Worm (Caenorhabditis elegans) whole organism, L1 larva: ENCODE measurements around the gene pqm-1.

Source experiments
- C04F5.9 ChIP-seq: sonication (generic microtip); optimal IDR thresholded peaks from 2 replicates; lab custom pipeline; 2016; ENCODE audit warnings: missing genetic modification characterization, missing compliant biosample characterization
- C16A3.4 ChIP-seq: fragments of 150-350 bp; optimal IDR thresholded peaks from 2 replicates; lab custom pipeline; 2014; ENCODE audit warnings: missing biosample characterization, missing genetic modification characterization
- F16B12.6 ChIP-seq: fragments of 150-350 bp; optimal IDR thresholded peaks from 2 replicates; lab custom pipeline; 2014; ENCODE audit warnings: missing biosample characterization, missing genetic modification characterization
- aha-1 ChIP-seq: fragments of 150-350 bp; optimal IDR thresholded peaks from 2 replicates; lab custom pipeline; 2014; ENCODE audit warnings: missing biosample characterization, missing genetic modification characterization
- alr-1 ChIP-seq: fragments of 200-800 bp; sonication (Bioruptor generic); optimal IDR thresholded peaks from 2 replicates; lab custom pipeline; 2018; ENCODE audit warnings: borderline replicate concordance, mild to moderate bottlenecking, missing genetic modification characterization, missing compliant biosample characterization
- aly-2 ChIP-seq: fragments of 150-350 bp; optimal IDR thresholded peaks from 2 replicates; lab custom pipeline; 2014; ENCODE audit warnings: missing biosample characterization, missing genetic modification characterization
- ama-1 ChIP-seq: fragments of 150-350 bp; optimal IDR thresholded peaks from 2 replicates; lab custom pipeline; 2014
- blmp-1 ChIP-seq: fragments of 150-350 bp; optimal IDR thresholded peaks from 2 replicates; lab custom pipeline; 2014; ENCODE audit warnings: missing biosample characterization, missing genetic modification characterization
- ceh-8 ChIP-seq: fragments of 200-800 bp; sonication (Bioruptor generic); optimal IDR thresholded peaks from 2 replicates; lab custom pipeline; 2018; ENCODE audit warnings: mild to moderate bottlenecking, missing genetic modification characterization, moderate library complexity, missing compliant biosample characterization
- dpl-1 ChIP-seq, 3 experiments: fragments of 150-350 bp in 2 of 3; sonication (generic microtip) in 1 of 3; optimal IDR thresholded peaks; 2 replicates each; lab custom pipeline; 2014 to 2017; ENCODE audit warnings: missing biosample characterization in 3 of 3, missing genetic modification characterization in 3 of 3, missing genetic modification reagents in 3 of 3
- dsc-1 ChIP-seq: sonication (generic microtip); optimal IDR thresholded peaks from 2 replicates; lab custom pipeline; 2016; ENCODE audit warnings: mild to moderate bottlenecking, missing genetic modification characterization, missing compliant biosample characterization
- efl-3 ChIP-seq: fragments of 200-800 bp; sonication (Bioruptor generic); optimal IDR thresholded peaks from 2 replicates; lab custom pipeline; 2018; ENCODE audit warnings: mild to moderate bottlenecking, missing genetic modification characterization, missing compliant biosample characterization
- egl-27 ChIP-seq, 2 experiments: fragments of 150-350 bp in 1 of 2; sonication (generic microtip); optimal IDR thresholded peaks; 3 replicates each; lab custom pipeline; 2017 to 2018; ENCODE audit warnings: missing biosample characterization in 2 of 2, missing genetic modification characterization in 2 of 2, missing genetic modification reagents in 2 of 2
- elt-3 ChIP-seq, 6 experiments: fragments of 150-350 bp in 1 of 6; sonication (generic microtip); optimal IDR thresholded peaks; 2 replicates each; lab custom pipeline; 2017 to 2018; ENCODE audit warnings: missing biosample characterization in 6 of 6, missing genetic modification characterization in 6 of 6, inconsistent platforms in 1 of 6
- fkh-4 ChIP-seq: sonication (generic microtip); optimal IDR thresholded peaks from 2 replicates; lab custom pipeline; 2016; ENCODE audit warnings: missing compliant biosample characterization, missing genetic modification characterization, borderline replicate concordance
- fkh-8 ChIP-seq: sonication (generic microtip); optimal IDR thresholded peaks from 2 replicates; lab custom pipeline; 2016; ENCODE audit warnings: mild to moderate bottlenecking, missing genetic modification characterization, missing compliant biosample characterization
- grh-1 ChIP-seq: fragments of 200-800 bp; sonication (Bioruptor generic); IDR thresholded peaks from 2 replicates; pipeline ENCODE4 v1.3.6; 2022; ENCODE audit warnings: missing genetic modification reagents, missing genetic modification characterization, missing compliant biosample characterization
- hpl-2 ChIP-seq: fragments of 150-350 bp; optimal IDR thresholded peaks from 2 replicates; lab custom pipeline; 2014; ENCODE audit warnings: missing biosample characterization, missing genetic modification reagents, missing genetic modification characterization
- irx-1 ChIP-seq: sonication (generic microtip); optimal IDR thresholded peaks from 2 replicates; lab custom pipeline; 2016; ENCODE audit warnings: missing genetic modification characterization, missing compliant biosample characterization
- isw-1 ChIP-seq: fragments of 200-800 bp; sonication (Bioruptor generic); IDR thresholded peaks from 2 replicates; pipeline ENCODE4 v1.3.6; 2022; ENCODE audit warnings: missing genetic modification characterization, missing compliant biosample characterization
- jun-1 ChIP-seq: fragments of 150-350 bp; optimal IDR thresholded peaks from 2 replicates; lab custom pipeline; 2014; ENCODE audit warnings: missing biosample characterization, missing genetic modification reagents, missing genetic modification characterization
- lin-15B ChIP-seq: fragments of 150-350 bp; sonication (generic microtip); optimal IDR thresholded peaks from 3 replicates; lab custom pipeline; 2014; ENCODE audit warnings: missing biosample characterization, missing genetic modification characterization
- lin-35 ChIP-seq, 2 experiments: fragments of 150-350 bp; optimal IDR thresholded peaks; 2 replicates each; lab custom pipeline; 2014; ENCODE audit warnings: missing biosample characterization in 2 of 2, missing genetic modification characterization in 2 of 2, missing genetic modification reagents in 2 of 2
- lin-39 ChIP-seq: fragments of 150-350 bp; optimal IDR thresholded peaks from 2 replicates; lab custom pipeline; 2014; ENCODE audit warnings: missing biosample characterization, missing genetic modification reagents, missing genetic modification characterization
- lsy-2 ChIP-seq, 2 experiments: fragments of 150-350 bp; optimal IDR thresholded peaks; 2 replicates each; lab custom pipeline; 2014; ENCODE audit warnings: missing biosample characterization in 2 of 2, missing genetic modification characterization in 2 of 2
- nhr-11 ChIP-seq: fragments of 150-350 bp; optimal IDR thresholded peaks from 2 replicates; lab custom pipeline; 2014; ENCODE audit warnings: missing biosample characterization, missing genetic modification characterization
- nhr-19 ChIP-seq: fragments of 200-800 bp; sonication (Bioruptor generic); conservative IDR thresholded peaks from 2 replicates; pipeline ENCODE4 v1.3.6; 2022; ENCODE audit warnings: missing genetic modification characterization, missing compliant biosample characterization
- nhr-20 ChIP-seq: sonication (generic microtip); optimal IDR thresholded peaks from 2 replicates; lab custom pipeline; 2016; ENCODE audit warnings: mild to moderate bottlenecking, missing genetic modification characterization, missing compliant biosample characterization
- nhr-237 ChIP-seq: fragments of 150-350 bp; optimal IDR thresholded peaks from 2 replicates; lab custom pipeline; 2014; ENCODE audit warnings: missing biosample characterization, missing genetic modification characterization
- nhr-28 ChIP-seq: fragments of 150-350 bp; optimal IDR thresholded peaks from 2 replicates; lab custom pipeline; 2014; ENCODE audit warnings: missing biosample characterization, missing genetic modification characterization
- nhr-76 ChIP-seq: sonication (generic microtip); optimal IDR thresholded peaks from 2 replicates; lab custom pipeline; 2017; ENCODE audit warnings: missing biosample characterization, missing genetic modification characterization
- nhr-84 ChIP-seq: sonication (generic microtip); optimal IDR thresholded peaks from 2 replicates; lab custom pipeline; 2017; ENCODE audit warnings: missing biosample characterization, missing genetic modification characterization
- nhr-85 ChIP-seq: sonication (generic microtip); peaks from one replicate; lab custom pipeline; 2016; ENCODE audit warnings: missing genetic modification characterization, inconsistent platforms, missing compliant biosample characterization
- nhr-90 ChIP-seq: sonication (generic microtip); optimal IDR thresholded peaks from 2 replicates; lab custom pipeline; 2016; ENCODE audit warnings: mild to moderate bottlenecking, missing genetic modification characterization, missing compliant biosample characterization; ENCODE audit not compliant: poor library complexity
- pax-3 ChIP-seq: fragments of 200-800 bp; sonication (Bioruptor generic); optimal IDR thresholded peaks from 2 replicates; lab custom pipeline; 2018; ENCODE audit warnings: mild to moderate bottlenecking, missing genetic modification characterization, moderate library complexity, missing compliant biosample characterization
- snpc-4 ChIP-seq: fragments of 150-350 bp; optimal IDR thresholded peaks from 2 replicates; lab custom pipeline; 2014; ENCODE audit warnings: missing biosample characterization, missing genetic modification characterization
- sox-4 ChIP-seq: sonication (generic microtip); optimal IDR thresholded peaks from 2 replicates; lab custom pipeline; 2016; ENCODE audit warnings: missing genetic modification characterization, missing compliant biosample characterization
- sup-37 ChIP-seq: fragments of 200-800 bp; sonication (Bioruptor generic); optimal IDR thresholded peaks from 2 replicates; lab custom pipeline; 2018; ENCODE audit warnings: mild to moderate bottlenecking, missing genetic modification characterization, missing compliant biosample characterization
- tbx-2 ChIP-seq: sonication (generic microtip); optimal IDR thresholded peaks from 2 replicates; lab custom pipeline; 2016; ENCODE audit warnings: missing genetic modification characterization, missing compliant biosample characterization
- tlp-1 ChIP-seq: fragments of 150-350 bp; optimal IDR thresholded peaks from 2 replicates; lab custom pipeline; 2014; ENCODE audit warnings: missing biosample characterization, missing genetic modification characterization
- unc-130 ChIP-seq: fragments of 150-350 bp; optimal IDR thresholded peaks from 2 replicates; lab custom pipeline; 2017; ENCODE audit warnings: missing biosample characterization, missing genetic modification characterization, inconsistent platforms
- vab-15 ChIP-seq: sonication (generic microtip); optimal IDR thresholded peaks from 2 replicates; lab custom pipeline; 2017; ENCODE audit warnings: missing genotype, mild to moderate bottlenecking, missing genetic modification characterization, missing compliant biosample characterization
- zip-4 ChIP-seq: fragments of 200-800 bp; sonication (Bioruptor generic); optimal IDR thresholded peaks from 2 replicates; lab custom pipeline; 2018; ENCODE audit warnings: mild to moderate bottlenecking, missing genetic modification characterization, moderate library complexity, missing compliant biosample characterization
- ztf-11 ChIP-seq, 2 experiments: sonication (generic microtip); optimal IDR thresholded peaks; 2 replicates each; lab custom pipeline; 2016 to 2017; ENCODE audit warnings: missing genetic modification characterization in 2 of 2, missing biosample characterization in 1 of 2, missing compliant biosample characterization in 1 of 2

The pqm-1 gene

ce11 chrII:11111107-11111506 is 41.3 kb downstream of the pqm-1 start, which contains the start of gene glb-4 (continued):
- TF ChIP-seq nhr-11 (tag; lab: Kevin White, UChicago) (no peak), zip-4 (GFP tag; lab: Kevin White, UChicago) (no peak)

ce11 chrII:11110419-11110818 is 42.0 kb downstream of the pqm-1 start:
- no peak for TF ChIP-seq ztf-11 (tag; optimal IDR thresholded peaks at IDR 0.05; lab: Kevin White, UChicago)
- TF ChIP-seq egl-27 (tag; optimal IDR thresholded peaks at IDR 0.05; lab: Kevin White, UChicago) = no peak
- TF ChIP-seq jun-1 (tag; lab: Kevin White, UChicago) = no peak
- no peak for TF ChIP-seq lsy-2 (tag; optimal IDR thresholded peaks at IDR 0.05; lab: Kevin White, UChicago)
- TF ChIP-seq snpc-4 (tag; lab: Kevin White, UChicago) = no peak
- no peak for TF ChIP-seq lin-15B (tag; lab: Kevin White, UChicago)
- TF ChIP-seq dsc-1 (tag; lab: Kevin White, UChicago) = no peak
- no peak for TF ChIP-seq F16B12.6 (tag; lab: Kevin White, UChicago)
- no peak for TF ChIP-seq ceh-8 (GFP tag; lab: Kevin White, UChicago)
- no peak for TF ChIP-seq nhr-20
- no peak for TF ChIP-seq C16A3.4 (tag; lab: Kevin White, UChicago)
- no peak for TF ChIP-seq aly-2 (tag; lab: Kevin White, UChicago)
- TF ChIP-seq nhr-84 (tag; lab: Kevin White, UChicago) = no peak
- no peak for TF ChIP-seq fkh-4 (tag; lab: Kevin White, UChicago)
- TF ChIP-seq unc-130 (tag; lab: Kevin White, UChicago) = no peak
- no peak for TF ChIP-seq irx-1 (tag; lab: Kevin White, UChicago)
- TF ChIP-seq nhr-28 (tag; lab: Kevin White, UChicago) = no peak
- no peak for TF ChIP-seq tlp-1 (tag; lab: Kevin White, UChicago)

- TF ChIP-seq ceh-8 (GFP tag; lab: Kevin White, UChicago) (no peak), aha-1 (no peak), C04F5.9 (tag; lab: Kevin White, UChicago) (no peak), nhr-90 (tag; lab: Kevin White, UChicago) (no peak), ama-1 (lab: Kevin White, UChicago) (no peak), grh-1 (GFP tag; lab: Robert Waterston, UW) (no peak)
These were observed 44.6 kb downstream of the pqm-1 start, which contains the start of gene apc-17 for ce11 chrII:11107828-11108227. apc-17 (plus strand) TSS chrII:11108128.

ce11 chrII:11105981-11106711 is 46.2 kb downstream of the pqm-1 start, which contains the start of gene nasp-1:
nasp-1 (plus strand) TSS chrII:11106612.
- TF ChIP-seq efl-3 (no peak), nhr-76 (tag; lab: Kevin White, UChicago) (no peak), nhr-20 (no peak), irx-1 (tag; lab: Kevin White, UChicago) (no peak), tlp-1 (tag; lab: Kevin White, UChicago) (no peak), nhr-237 (tag; lab: Kevin White, UChicago) (no peak), nhr-85 (tag; lab: Kevin White, UChicago) (peak; percentile 47), F16B12.6 (tag; lab: Kevin White, UChicago) (peak; percentile 57), pax-3 (no peak), aha-1 (no peak), zip-4 (GFP tag; lab: Kevin White, UChicago) (no peak), fkh-8 (tag; lab: Kevin White, UChicago) (no peak), vab-15 (no peak), sox-4 (tag; lab: Kevin White, UChicago) (no peak), hpl-2 (GFP tag; lab: Kevin White, UChicago) (no peak), lsy-2 (tag; optimal IDR thresholded peaks at IDR 0.05; lab: Kevin White, UChicago) (peak; percentile 54 to 86), blmp-1 (tag; lab: Kevin White, UChicago) (no peak), elt-3 (tag; optimal IDR thresholded peaks at IDR 0.05; lab: Kevin White, UChicago) (no peak), nhr-90 (tag; lab: Kevin White, UChicago) (peak; percentile 6), nhr-19 (no peak), jun-1 (tag; lab: Kevin White, UChicago) (no peak), tbx-2 (tag; lab: Kevin White, UChicago) (no peak), lin-39 (tag; lab: Kevin White, UChicago) (no peak), alr-1 (tag; lab: Kevin White, UChicago) (no peak), sup-37 (GFP tag; lab: Kevin White, UChicago) (no peak), isw-1 (GFP tag; lab: Robert Waterston, UW) (no peak), dpl-1 (GFP tag; optimal IDR thresholded peaks at IDR 0.05; lab: Kevin White, UChicago) (peak; percentile 46 to 76 (median 71)), lin-35 (GFP tag; optimal IDR thresholded peaks at IDR 0.05; lab: Kevin White, UChicago) (peak; percentile 54 to 80)
